Worm (Caenorhabditis elegans) whole organism, late embryonic: Measurements from ENCODE around the gene E02H1.1.

Experiments
- C08G9.2 ChIP-seq: sonication (generic microtip); optimal IDR thresholded peaks from 2 replicates; lab custom pipeline; 2016; ENCODE audit warnings: mild to moderate bottlenecking, missing genetic modification characterization, moderate library complexity, missing compliant biosample characterization
- C38D4.7 ChIP-seq: fragments of 200-800 bp; sonication (Bioruptor generic); optimal IDR thresholded peaks from 2 replicates; lab custom pipeline; 2018; ENCODE audit warnings: mild to moderate bottlenecking, missing genetic modification characterization, moderate library complexity, missing compliant biosample characterization
- K02D7.2 ChIP-seq: sonication (generic microtip); optimal IDR thresholded peaks from 2 replicates; lab custom pipeline; 2017; ENCODE audit warnings: mild to moderate bottlenecking, missing genetic modification characterization, missing compliant biosample characterization
- ahr-1 ChIP-seq: sonication (generic microtip); optimal IDR thresholded peaks from 2 replicates; lab custom pipeline; 2016; ENCODE audit warnings: missing genetic modification characterization, missing compliant biosample characterization
- ceh-14 ChIP-seq: sonication (generic microtip); optimal IDR thresholded peaks from 2 replicates; lab custom pipeline; 2016; ENCODE audit warnings: missing genotype, missing genetic modification characterization, missing compliant biosample characterization
- ceh-18 ChIP-seq: sonication (generic microtip); optimal IDR thresholded peaks from 2 replicates; lab custom pipeline; 2016; ENCODE audit warnings: missing genetic modification characterization, missing compliant biosample characterization
- ceh-19 ChIP-seq: fragments of 200-800 bp; sonication (Bioruptor generic); optimal IDR thresholded peaks from 2 replicates; lab custom pipeline; 2018; ENCODE audit warnings: mild to moderate bottlenecking, missing genetic modification characterization, missing compliant biosample characterization
- ceh-2 ChIP-seq: sonication (generic microtip); optimal IDR thresholded peaks from 2 replicates; lab custom pipeline; 2016; ENCODE audit warnings: missing genotype, missing genetic modification characterization, missing compliant biosample characterization
- ceh-24 ChIP-seq: sonication (generic microtip); optimal IDR thresholded peaks from 2 replicates; lab custom pipeline; 2016; ENCODE audit warnings: mild to moderate bottlenecking, missing genetic modification characterization, missing compliant biosample characterization
- ceh-30 ChIP-seq: fragments of 150-350 bp; optimal IDR thresholded peaks from 2 replicates; lab custom pipeline; 2014; ENCODE audit warnings: missing biosample characterization, missing genetic modification characterization
- ceh-31 ChIP-seq: sonication (generic microtip); optimal IDR thresholded peaks from 2 replicates; lab custom pipeline; 2016; ENCODE audit warnings: missing genetic modification characterization, missing compliant biosample characterization
- ceh-6 ChIP-seq: fragments of 200-800 bp; sonication (Bioruptor generic); optimal IDR thresholded peaks from 2 replicates; lab custom pipeline; 2018; ENCODE audit warnings: mild to moderate bottlenecking, missing genetic modification characterization, missing compliant biosample characterization
- ceh-9 ChIP-seq: sonication (generic microtip); optimal IDR thresholded peaks from 2 replicates; lab custom pipeline; 2016; ENCODE audit warnings: mild to moderate bottlenecking, missing genetic modification characterization, inconsistent platforms, missing compliant biosample characterization
- dmd-4 ChIP-seq: sonication (generic microtip); optimal IDR thresholded peaks from 2 replicates; lab custom pipeline; 2016; ENCODE audit warnings: borderline replicate concordance, missing genetic modification characterization, missing compliant biosample characterization
- dve-1 ChIP-seq: sonication (generic microtip); optimal IDR thresholded peaks from 2 replicates; lab custom pipeline; 2017; ENCODE audit warnings: antibody characterized with exemption, mild to moderate bottlenecking, missing genetic modification characterization, missing compliant biosample characterization
- elt-4 ChIP-seq: sonication (generic microtip); optimal IDR thresholded peaks from 2 replicates; lab custom pipeline; 2016; ENCODE audit warnings: missing genetic modification characterization, missing compliant biosample characterization
- ets-4 ChIP-seq: sonication (generic microtip); optimal IDR thresholded peaks from 2 replicates; lab custom pipeline; 2016; ENCODE audit warnings: missing genetic modification characterization, missing compliant biosample characterization
- fax-1 ChIP-seq: sonication (generic microtip); optimal IDR thresholded peaks from 2 replicates; lab custom pipeline; 2016; ENCODE audit warnings: missing genotype, missing genetic modification characterization, missing compliant biosample characterization
- fkh-10 ChIP-seq: fragments of 150-350 bp; optimal IDR thresholded peaks from 2 replicates; lab custom pipeline; 2014; ENCODE audit warnings: missing biosample characterization, missing genetic modification reagents, missing genetic modification characterization
- gmeb-2 ChIP-seq: sonication (generic microtip); optimal IDR thresholded peaks from 2 replicates; lab custom pipeline; 2016; ENCODE audit warnings: missing genetic modification characterization, inconsistent platforms, missing compliant biosample characterization
- hlh-15 ChIP-seq: sonication (generic microtip); optimal IDR thresholded peaks from 2 replicates; lab custom pipeline; 2016; ENCODE audit warnings: missing genetic modification characterization, missing compliant biosample characterization
- hlh-8 ChIP-seq: sonication (generic microtip); optimal IDR thresholded peaks from 2 replicates; lab custom pipeline; 2016; ENCODE audit warnings: missing genotype, missing genetic modification characterization, missing compliant biosample characterization
- lim-6 ChIP-seq: sonication (generic microtip); optimal IDR thresholded peaks from 2 replicates; lab custom pipeline; 2016; ENCODE audit warnings: missing genetic modification characterization, missing compliant biosample characterization
- madf-2 ChIP-seq: sonication (generic microtip); optimal IDR thresholded peaks from 2 replicates; lab custom pipeline; 2017; ENCODE audit warnings: missing genetic modification characterization, missing compliant biosample characterization
- npax-4 ChIP-seq: sonication (generic microtip); optimal IDR thresholded peaks from 2 replicates; lab custom pipeline; 2016; ENCODE audit warnings: missing genetic modification characterization, missing compliant biosample characterization
- pag-3 ChIP-seq: sonication (generic microtip); optimal IDR thresholded peaks from 2 replicates; lab custom pipeline; 2016; ENCODE audit warnings: missing compliant biosample characterization, missing genetic modification characterization, borderline replicate concordance
- pax-1 ChIP-seq: fragments of 150-350 bp; optimal IDR thresholded peaks from 2 replicates; lab custom pipeline; 2014; ENCODE audit warnings: missing biosample characterization, missing genetic modification characterization
- pha-2 ChIP-seq: sonication (generic microtip); optimal IDR thresholded peaks from 2 replicates; lab custom pipeline; 2017; ENCODE audit warnings: mild to moderate bottlenecking, missing genetic modification characterization, missing compliant biosample characterization
- pha-4 ChIP-seq: fragments of 150-350 bp; optimal IDR thresholded peaks from 2 replicates; lab custom pipeline; 2018; ENCODE audit warnings: missing biosample characterization, missing genetic modification reagents, missing genetic modification characterization
- pqm-1 ChIP-seq: sonication (generic microtip); optimal IDR thresholded peaks from 2 replicates; lab custom pipeline; 2016; ENCODE audit warnings: missing genetic modification characterization, missing compliant biosample characterization
- rnt-1 ChIP-seq: sonication (generic microtip); optimal IDR thresholded peaks from 2 replicates; lab custom pipeline; 2016; ENCODE audit warnings: missing genetic modification characterization, missing compliant biosample characterization
- sdc-2 ChIP-seq: sonication (generic microtip); optimal IDR thresholded peaks from 2 replicates; lab custom pipeline; 2016; ENCODE audit warnings: missing genotype, missing genetic modification characterization, missing compliant biosample characterization
- sox-2 ChIP-seq: fragments of 200-800 bp; sonication (Bioruptor generic); IDR thresholded peaks from 2 replicates; pipeline ENCODE4 v1.3.6; 2022; ENCODE audit warnings: missing genetic modification reagents, missing genetic modification characterization, missing compliant biosample characterization
- sox-4 ChIP-seq: sonication (generic microtip); optimal IDR thresholded peaks from 2 replicates; lab custom pipeline; 2017; ENCODE audit warnings: mild to moderate bottlenecking, missing genetic modification characterization, inconsistent platforms, missing compliant biosample characterization
- tbx-2 ChIP-seq: sonication (generic microtip); optimal IDR thresholded peaks from 2 replicates; lab custom pipeline; 2016; ENCODE audit warnings: missing genetic modification characterization, missing compliant biosample characterization
- tbx-7 ChIP-seq: sonication (generic microtip); optimal IDR thresholded peaks from 2 replicates; lab custom pipeline; 2016; ENCODE audit warnings: missing genotype, missing genetic modification characterization, missing compliant biosample characterization
- ttx-3 ChIP-seq: sonication (generic microtip); optimal IDR thresholded peaks from 2 replicates; lab custom pipeline; 2016; ENCODE audit warnings: missing genetic modification reagents, missing genetic modification characterization, missing compliant biosample characterization
- unc-3 ChIP-seq, 2 experiments: fragments of 200-800 bp in 1 of 2; sonication (Bioruptor generic) in 1 of 2; sonication (generic microtip) in 1 of 2; conservative IDR thresholded peaks in 1 of 2; optimal IDR thresholded peaks in 1 of 2; 2 replicates each; pipeline versions ENCODE4 v1.3.6 to Lab custom; 2016 to 2022; ENCODE audit warnings: missing compliant biosample characterization in 2 of 2, missing genetic modification characterization in 2 of 2, missing genetic modification reagents in 1 of 2
- unc-42 ChIP-seq: sonication (generic microtip); optimal IDR thresholded peaks from 2 replicates; lab custom pipeline; 2016; ENCODE audit warnings: missing genotype, missing genetic modification characterization, missing compliant biosample characterization
- unc-55 ChIP-seq: sonication (generic microtip); optimal IDR thresholded peaks from 2 replicates; lab custom pipeline; 2017; ENCODE audit warnings: missing biosample characterization, missing genetic modification reagents, missing genetic modification characterization

Gene E02H1.1

DNA sequence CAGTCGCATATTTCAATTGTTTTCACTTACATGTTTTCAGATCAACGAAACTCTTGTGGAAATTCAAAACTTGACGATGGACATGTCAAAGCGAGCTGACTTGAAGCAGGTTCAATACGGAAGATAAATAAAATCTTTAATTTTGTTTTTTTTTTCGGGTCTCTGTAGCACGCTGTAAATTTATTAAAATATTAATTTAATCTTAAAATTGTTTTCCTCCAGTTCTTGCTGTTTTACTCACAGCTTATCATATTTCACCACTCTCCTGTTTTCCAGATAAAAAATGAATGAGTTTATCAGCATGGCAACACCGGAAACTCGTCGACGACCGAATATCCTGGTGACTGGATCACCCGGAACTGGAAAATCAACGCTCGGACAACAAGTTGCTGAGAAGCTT lies 5.4 kb upstream of the E02H1.1 start, which contains the start of gene E02H1.6:
Gene E02H1.6, plus strand, starts transcription at position 301 of the 400 bp plus-strand sequence.
- TF ChIP-seq npax-4 (tag; lab: Kevin White, UChicago) (no peak), sdc-2 (tag; lab: Kevin White, UChicago) (no peak), pax-1 (tag; lab: Kevin White, UChicago) (no peak), dve-1 (tag; lab: Kevin White, UChicago) (no peak), gmeb-2 (tag; lab: Kevin White, UChicago) (no peak), tbx-2 (tag; lab: Kevin White, UChicago) (no peak), C38D4.7 (no peak), madf-2 (tag; lab: Kevin White, UChicago) (no peak), ceh-24 (tag; lab: Kevin White, UChicago) (no peak), pha-4 (tag; lab: Kevin White, UChicago) (no peak), pag-3 (no peak), unc-3 (GFP tag; conservative IDR thresholded peaks at IDR 0.05; lab: Robert Waterston, UW) (no peak), unc-3 (tag; optimal IDR thresholded peaks at IDR 0.05; lab: Kevin White, UChicago) (no peak), fkh-10 (no peak), hlh-15 (tag; lab: Kevin White, UChicago) (no peak), ahr-1 (no peak), pqm-1 (no peak), tbx-7 (tag; lab: Kevin White, UChicago) (no peak)

DNA sequence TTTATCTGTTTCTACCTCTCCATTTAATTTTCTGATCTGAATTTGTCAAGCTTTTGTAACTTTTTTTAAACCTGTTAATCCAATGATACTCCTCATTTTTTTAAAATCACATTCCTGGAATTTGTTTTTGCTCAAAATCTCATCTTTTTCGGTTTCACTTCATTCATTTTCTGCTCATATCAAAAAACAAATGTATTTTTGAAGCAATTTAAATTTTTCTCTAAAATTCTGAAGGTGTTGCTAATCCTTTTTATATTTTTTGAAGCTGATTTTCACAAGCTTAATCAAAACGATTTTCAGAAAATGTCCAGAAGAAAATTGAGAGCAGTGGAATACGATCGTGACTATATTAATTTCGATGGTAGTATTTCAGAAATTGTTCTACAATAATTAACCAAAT lies 4.0 kb upstream of the E02H1.1 start, which contains the start of gene E02H1.5:
Gene E02H1.5, plus strand, starts transcription at position 301 of the 400 bp plus-strand sequence.
- no peak for TF ChIP-seq ceh-19
- TF ChIP-seq ceh-30 (tag; lab: Kevin White, UChicago): no peak
- TF ChIP-seq sox-4 (tag; lab: Kevin White, UChicago): no peak

DNA sequence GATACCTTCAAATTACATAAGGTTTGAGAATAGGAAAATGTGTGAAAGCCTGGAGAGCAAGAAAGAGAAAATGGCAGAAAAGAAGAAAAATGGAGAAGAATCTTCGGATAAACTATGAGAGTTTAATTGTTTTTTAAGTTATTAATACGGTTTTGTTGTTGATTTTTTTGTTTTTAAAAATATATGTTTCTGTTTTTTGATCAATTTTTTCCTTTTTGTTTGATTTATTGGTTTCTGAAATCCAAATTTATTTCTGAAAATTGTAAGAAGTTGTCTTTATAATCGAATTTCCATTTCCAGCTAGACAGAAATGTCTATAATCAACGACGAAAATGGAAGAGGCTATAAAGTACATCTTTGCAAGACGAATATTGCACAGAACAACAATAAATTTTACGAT lies 1.8 kb upstream of the E02H1.1 start, which contains the start of gene parp-2:
Gene parp-2, plus strand, starts transcription at position 301 of the 400 bp plus-strand sequence.
- TF ChIP-seq unc-42 (tag; lab: Kevin White, UChicago) (no peak), ceh-14 (tag; lab: Kevin White, UChicago) (no peak), C08G9.2 (no peak), ets-4 (tag; lab: Kevin White, UChicago) (no peak), elt-4 (no peak), ceh-31 (no peak), sox-2 (GFP tag; lab: Robert Waterston, UW) (no peak), lim-6 (no peak), K02D7.2 (tag; lab: Kevin White, UChicago) (no peak), fax-1 (tag; lab: Kevin White, UChicago) (no peak), dmd-4 (no peak), dve-1 (tag; lab: Kevin White, UChicago) (no peak), ceh-6 (GFP tag; lab: Kevin White, UChicago) (no peak), hlh-15 (tag; lab: Kevin White, UChicago) (no peak), pha-2 (tag; lab: Kevin White, UChicago) (no peak), ahr-1 (no peak), ceh-9 (tag; lab: Kevin White, UChicago) (no peak), rnt-1 (tag; lab: Kevin White, UChicago) (no peak)

DNA sequence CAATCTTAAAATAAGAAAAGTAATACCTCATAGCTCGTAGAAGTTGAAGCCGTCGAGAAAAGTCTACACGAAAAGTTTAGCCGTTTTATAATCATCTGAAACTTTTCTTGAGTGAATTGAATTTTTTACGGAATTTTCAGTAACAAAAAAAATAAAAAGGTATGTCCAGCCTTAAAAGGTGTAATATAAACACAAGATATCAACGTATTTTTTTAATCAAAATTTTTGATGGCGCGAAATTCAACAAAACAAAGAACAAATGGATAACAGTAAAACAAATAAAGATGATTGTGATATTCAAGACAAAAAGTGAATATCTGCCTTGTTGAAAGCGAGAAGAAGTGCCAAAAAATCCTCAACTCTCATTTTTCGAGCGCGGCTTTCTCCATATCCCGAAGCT lies 1.3 kb downstream of the E02H1.1 start, which contains the start of gene eral-1:
Gene eral-1, minus strand, starts transcription at position 101 of the 400 bp plus-strand sequence.
- TF ChIP-seq K02D7.2 (tag; lab: Kevin White, UChicago): no peak
- TF ChIP-seq pha-2 (tag; lab: Kevin White, UChicago): no peak
- no peak for TF ChIP-seq C08G9.2
- no peak for TF ChIP-seq ttx-3 (tag; lab: Kevin White, UChicago)
- TF ChIP-seq unc-55: no peak
- no peak for TF ChIP-seq tbx-2 (tag; lab: Kevin White, UChicago)
- no peak for TF ChIP-seq ceh-30 (tag; lab: Kevin White, UChicago)
- TF ChIP-seq hlh-8: no peak
- TF ChIP-seq ceh-18: no peak
- TF ChIP-seq ceh-2 (tag; lab: Kevin White, UChicago): no peak
